Worm (Caenorhabditis elegans): ENCODE results near the gene klf-1.

The klf-1 gene

DNA sequence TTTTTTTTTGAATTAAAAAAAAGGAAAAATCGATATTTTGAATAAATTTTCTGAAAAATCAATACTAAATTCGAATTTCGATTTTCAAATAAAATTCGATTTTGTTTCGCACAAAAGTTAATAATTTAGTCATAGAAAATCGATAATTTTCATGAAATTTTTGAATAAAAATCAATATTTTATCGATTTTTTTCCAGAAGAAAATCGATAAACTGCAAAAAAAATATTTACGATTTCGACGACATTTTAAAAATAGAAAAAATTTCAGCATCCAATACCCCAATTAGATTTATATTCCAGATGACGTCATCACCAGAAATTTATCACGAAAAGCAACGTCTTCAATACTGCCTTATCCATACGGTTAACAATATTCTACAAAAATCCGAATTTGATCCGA, 38.3 kb upstream of the klf-1 start, which contains the start of gene josd-1:
Gene josd-1, plus strand, starts transcription at position 301 of the 400 bp plus-strand sequence.
- TF ChIP-seq hlh-1 (tag; optimal IDR thresholded peaks at IDR 0.05) = no peak
- TF ChIP-seq zip-8 (tag; optimal IDR thresholded peaks at IDR 0.05) = peak; percentile 79
- TF ChIP-seq nhr-2 (tag; optimal IDR thresholded peaks at IDR 0.05) = no peak

DNA sequence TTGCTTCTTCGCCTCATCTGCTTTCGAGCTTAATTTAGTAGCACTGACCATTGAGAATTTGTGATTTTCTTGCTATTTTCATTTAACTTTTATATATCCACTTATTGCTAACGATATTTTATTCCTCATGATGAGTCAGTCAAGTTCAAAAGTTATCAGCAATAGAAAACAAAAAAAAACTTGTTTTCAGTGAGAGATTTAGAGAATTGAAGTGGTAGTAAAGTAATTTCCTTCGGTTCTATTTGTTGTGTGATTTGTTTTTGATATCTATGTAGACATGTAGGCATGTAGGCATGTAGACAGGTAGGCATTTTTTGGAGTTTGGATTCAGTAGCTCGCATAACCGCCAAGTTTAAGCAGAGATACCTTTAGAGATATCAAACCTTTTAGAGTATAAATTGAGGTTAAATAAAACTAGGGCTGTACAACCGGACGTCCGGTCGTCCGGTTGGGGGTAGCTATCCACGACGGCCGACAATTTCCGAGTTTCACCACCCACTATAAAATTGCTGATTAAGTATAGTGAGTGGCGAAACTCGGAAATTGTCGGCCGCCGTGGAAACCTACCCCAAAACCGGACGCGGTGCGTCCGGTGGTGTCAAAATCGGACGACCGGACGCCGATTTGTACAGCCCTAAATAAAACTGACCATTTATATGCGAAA, 33.6 kb upstream of the klf-1 start, which contains the start of gene Y71H2AR.2:
Gene Y71H2AR.2, minus strand, starts transcription at position 51 of the 664 bp plus-strand sequence.
- no peak for TF ChIP-seq elt-3 (tag; optimal IDR thresholded peaks at IDR 0.05)
- no peak for TF ChIP-seq lin-32 (GFP tag; optimal IDR thresholded peaks at IDR 0.05)
- no peak for TF ChIP-seq unc-120 (tag; optimal IDR thresholded peaks at IDR 0.05; ENCODE audit: poor library complexity, severe bottlenecking)
- TF ChIP-seq drap-1 (GFP tag; optimal IDR thresholded peaks at IDR 0.05) = no peak
- TF ChIP-seq nhr-12 (tag; optimal IDR thresholded peaks at IDR 0.05) = no peak
- TF ChIP-seq lin-13 (tag; optimal IDR thresholded peaks at IDR 0.05) = no peak
- no peak for TF ChIP-seq ham-2 (GFP tag; optimal IDR thresholded peaks at IDR 0.05)
- TF ChIP-seq nhr-2 (tag; optimal IDR thresholded peaks at IDR 0.05) = no peak
- TF ChIP-seq bed-3 (GFP tag; optimal IDR thresholded peaks at IDR 0.05) = no peak
- TF ChIP-seq mep-1 (tag; optimal IDR thresholded peaks at IDR 0.05) = no peak
- no peak for TF ChIP-seq ztf-11 (tag; optimal IDR thresholded peaks at IDR 0.05)
- no peak for TF ChIP-seq unc-39 (tag; optimal IDR thresholded peaks at IDR 0.05)
- TF ChIP-seq zip-8 (tag; optimal IDR thresholded peaks at IDR 0.05) = no peak
- TF ChIP-seq ceh-39 (tag; optimal IDR thresholded peaks at IDR 0.05) = no peak
- no peak for TF ChIP-seq nhr-76 (tag; optimal IDR thresholded peaks at IDR 0.05)

DNA sequence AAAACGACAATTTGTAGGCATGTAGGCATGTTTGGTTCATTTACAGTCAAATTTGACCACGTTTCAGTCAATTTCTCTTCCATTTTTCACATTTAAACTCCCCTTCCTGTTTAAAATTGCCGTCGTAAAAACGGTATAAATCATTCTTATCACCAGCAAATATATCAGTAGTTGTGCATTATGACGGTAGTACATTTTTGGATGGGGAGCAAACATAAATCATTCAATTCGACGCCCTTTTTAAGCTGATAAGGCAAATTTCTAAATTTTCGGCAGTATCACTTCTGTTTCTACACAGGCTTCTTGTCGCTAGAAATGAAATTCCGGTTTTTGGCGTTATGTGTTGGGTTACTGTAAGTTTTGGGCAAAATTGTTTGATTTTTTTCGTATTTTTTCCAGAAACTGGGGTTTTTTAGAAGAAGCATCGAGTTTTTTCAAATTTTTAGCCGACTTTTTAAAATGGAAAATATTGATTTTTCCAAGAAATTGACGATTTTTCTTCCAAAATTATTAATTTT, 32.7 kb upstream of the klf-1 start, which contains the start of gene H34I24.2:
Gene H34I24.2, plus strand, starts transcription at position 189 of the 518 bp plus-strand sequence.
- no peak for TF ChIP-seq mls-2 (tag; optimal IDR thresholded peaks at IDR 0.05)
- TF ChIP-seq lin-32 (GFP tag; optimal IDR thresholded peaks at IDR 0.05) = no peak
- no peak for TF ChIP-seq unc-120 (tag; optimal IDR thresholded peaks at IDR 0.05; ENCODE audit: poor library complexity, severe bottlenecking)
- TF ChIP-seq lsy-2 (tag; optimal IDR thresholded peaks at IDR 0.05) = no peak
- TF ChIP-seq nhr-12 (tag; optimal IDR thresholded peaks at IDR 0.05) = no peak
- TF ChIP-seq blmp-1 (tag; optimal IDR thresholded peaks at IDR 0.05) = no peak
- TF ChIP-seq snpc-4 (tag; optimal IDR thresholded peaks at IDR 0.05) = no peak
- no peak for TF ChIP-seq ceh-39 (tag; optimal IDR thresholded peaks at IDR 0.05)
- TF ChIP-seq sem-2 (GFP tag; optimal IDR thresholded peaks at IDR 0.05) = no peak
- no peak for TF ChIP-seq M03D4.4 (tag; optimal IDR thresholded peaks at IDR 0.05)
- no peak for TF ChIP-seq unc-39 (tag; optimal IDR thresholded peaks at IDR 0.05)
- TF ChIP-seq ham-2 (GFP tag; optimal IDR thresholded peaks at IDR 0.05) = no peak
- no peak for TF ChIP-seq ces-1 (GFP tag; optimal IDR thresholded peaks at IDR 0.05)
- no peak for TF ChIP-seq zip-8 (tag; optimal IDR thresholded peaks at IDR 0.05)

DNA sequence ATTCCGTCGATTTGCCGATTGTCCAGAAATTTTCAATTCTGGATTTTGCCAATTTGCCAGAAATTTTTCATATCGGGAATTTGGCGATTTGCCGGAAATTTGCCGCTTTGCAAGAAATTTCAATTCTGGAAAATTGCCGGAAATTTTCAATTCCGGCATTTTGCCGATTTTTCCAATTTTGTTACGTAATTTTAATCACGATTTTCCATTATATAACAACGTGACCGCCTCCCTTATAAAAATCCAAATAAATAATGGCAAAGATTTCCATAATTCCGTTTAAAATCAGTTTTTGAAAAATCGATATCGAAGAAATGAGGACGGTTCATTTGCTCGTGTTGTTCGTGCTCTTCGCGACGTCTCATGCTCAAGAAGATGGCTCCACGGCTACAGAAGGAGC, 27.9 kb upstream of the klf-1 start, which contains the start of gene H34I24.1:
Gene H34I24.1, plus strand, starts transcription at position 301 of the 400 bp plus-strand sequence.
- TF ChIP-seq zip-8 (tag; optimal IDR thresholded peaks at IDR 0.05) = peak; percentile 17

DNA sequence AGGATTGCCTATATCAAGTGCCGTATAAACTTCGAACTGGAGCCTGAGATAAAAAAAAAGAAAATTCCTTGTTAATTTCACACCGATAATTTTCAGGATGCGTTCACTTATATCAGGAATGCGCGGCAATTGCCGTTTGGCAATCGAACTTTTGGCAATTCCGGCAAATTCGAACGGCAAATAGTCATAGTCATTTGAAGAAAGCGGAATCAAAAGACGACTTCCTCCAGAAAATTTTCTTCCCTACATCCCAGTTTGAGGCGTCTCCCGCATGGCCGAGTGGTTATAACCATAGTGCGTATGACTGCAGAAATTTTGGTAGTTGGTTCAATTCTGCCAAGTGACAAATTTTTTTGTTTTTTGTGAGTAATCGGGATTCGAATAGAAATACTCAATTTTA, 18.7 kb upstream of the klf-1 start, which contains the start of gene F56F11.4:
Gene F56F11.4, plus strand, starts transcription at position 301 of the 400 bp plus-strand sequence.
- no peak for TF ChIP-seq mep-1 (tag; optimal IDR thresholded peaks at IDR 0.05)
- no peak for TF ChIP-seq cnd-1 (tag; optimal IDR thresholded peaks at IDR 0.05)
- no peak for TF ChIP-seq unc-62 (GFP tag; optimal IDR thresholded peaks at IDR 0.05)
- no peak for TF ChIP-seq lsy-2 (tag; optimal IDR thresholded peaks at IDR 0.05)
- no peak for TF ChIP-seq nhr-76 (tag; optimal IDR thresholded peaks at IDR 0.05)
- no peak for TF ChIP-seq ceh-83 (GFP tag; optimal IDR thresholded peaks at IDR 0.05)
- TF ChIP-seq mls-2 (tag; optimal IDR thresholded peaks at IDR 0.05) = no peak
- no peak for TF ChIP-seq ham-2 (GFP tag; optimal IDR thresholded peaks at IDR 0.05)
- TF ChIP-seq mab-5 (tag; optimal IDR thresholded peaks at IDR 0.05) = no peak
- no peak for TF ChIP-seq M03D4.4 (tag; optimal IDR thresholded peaks at IDR 0.05)
- no peak for TF ChIP-seq drap-1 (GFP tag; optimal IDR thresholded peaks at IDR 0.05)
- TF ChIP-seq sem-2 (GFP tag; optimal IDR thresholded peaks at IDR 0.05) = no peak
- TF ChIP-seq lin-13 (tag; optimal IDR thresholded peaks at IDR 0.05) = no peak
- TF ChIP-seq nhr-237 (tag; optimal IDR thresholded peaks at IDR 0.05) = no peak
- TF ChIP-seq flh-1 (GFP tag; optimal IDR thresholded peaks at IDR 0.05) = no peak
- TF ChIP-seq nhr-12 (tag; optimal IDR thresholded peaks at IDR 0.05) = no peak
- no peak for TF ChIP-seq pha-4 (tag; optimal IDR thresholded peaks at IDR 0.05)
- no peak for TF ChIP-seq unc-120 (tag; optimal IDR thresholded peaks at IDR 0.05; ENCODE audit: poor library complexity, severe bottlenecking)
- TF ChIP-seq elt-1 (tag; optimal IDR thresholded peaks at IDR 0.05; ENCODE audit: borderline replicate concordance, insufficient read depth) = no peak

Measured in whole organism, mixed stage, embryonic.